Worm (Caenorhabditis elegans) whole organism, L4 larva: ENCODE results near the gene cah-5.

Experiments
- D1046.2 ChIP-seq: fragments of 200-800 bp; sonication (Bioruptor generic); IDR thresholded peaks from 2 replicates; pipeline ENCODE4 v1.3.6; 2022; ENCODE audit warnings: missing genetic modification characterization, missing compliant biosample characterization
- F37D6.2 ChIP-seq: sonication (generic microtip); optimal IDR thresholded peaks from 2 replicates; lab custom pipeline; 2016; ENCODE audit warnings: mild to moderate bottlenecking, missing genetic modification characterization, missing compliant biosample characterization
- T20F7.1 ChIP-seq: fragments of 200-800 bp; sonication (Bioruptor generic); optimal IDR thresholded peaks from 2 replicates; lab custom pipeline; 2018; ENCODE audit warnings: mild to moderate bottlenecking, missing genetic modification characterization, missing compliant biosample characterization
- Y5F2A.4 ChIP-seq: fragments of 200-800 bp; sonication (Bioruptor generic); optimal IDR thresholded peaks from 2 replicates; lab custom pipeline; 2018; ENCODE audit warnings: mild to moderate bottlenecking, missing genetic modification characterization, missing compliant biosample characterization
- Y75B8A.6 ChIP-seq: fragments of 200-800 bp; sonication (Bioruptor generic); IDR thresholded peaks from 2 replicates; pipeline ENCODE4 v1.3.6; 2022; ENCODE audit warnings: missing genetic modification reagents, missing genetic modification characterization, missing compliant biosample characterization
- ZK337.2 ChIP-seq: fragments of 200-800 bp; sonication (Bioruptor generic); IDR thresholded peaks from 2 replicates; pipeline ENCODE4 v1.3.6; 2022; ENCODE audit warnings: missing genetic modification reagents, missing genetic modification characterization, missing compliant biosample characterization
- ZK546.5 ChIP-seq, 2 experiments: sonication (generic microtip); optimal IDR thresholded peaks; 2 replicates each; lab custom pipeline; 2017; ENCODE audit warnings: missing biosample characterization in 2 of 2, missing genetic modification characterization in 2 of 2
- aha-1 ChIP-seq: fragments of 150-350 bp; peaks from one replicate; lab custom pipeline; 2014; ENCODE audit warnings: missing biosample characterization, missing genetic modification characterization
- cey-2 ChIP-seq: sonication (generic microtip); optimal IDR thresholded peaks from 3 replicates; lab custom pipeline; 2017; ENCODE audit warnings: missing genetic modification characterization, mild to moderate bottlenecking, missing compliant biosample characterization, antibody characterized with exemption, borderline replicate concordance; ENCODE audit not compliant: insufficient read depth
- dmd-9 ChIP-seq: fragments of 200-800 bp; sonication (Bioruptor generic); IDR thresholded peaks from 2 replicates; pipeline ENCODE4 v1.3.6; 2022; ENCODE audit warnings: missing genetic modification reagents, missing genetic modification characterization, missing compliant biosample characterization
- fkh-10 ChIP-seq: fragments of 150-350 bp; optimal IDR thresholded peaks from 2 replicates; lab custom pipeline; 2014; ENCODE audit warnings: missing biosample characterization, missing genetic modification reagents, missing genetic modification characterization
- fos-1 ChIP-seq: fragments of 150-350 bp; optimal IDR thresholded peaks from 2 replicates; lab custom pipeline; 2014; ENCODE audit warnings: missing biosample characterization, missing genetic modification characterization
- hmg-1.1 ChIP-seq: fragments of 200-800 bp; sonication (Bioruptor generic); IDR thresholded peaks from 2 replicates; pipeline ENCODE4 v1.3.6; 2022; ENCODE audit warnings: missing genetic modification reagents, missing genetic modification characterization, missing compliant biosample characterization
- jun-1 ChIP-seq: fragments of 150-350 bp; optimal IDR thresholded peaks from 2 replicates; lab custom pipeline; 2014; ENCODE audit warnings: missing biosample characterization, missing genetic modification reagents, missing genetic modification characterization
- lin-13 ChIP-seq: fragments of 150-350 bp; optimal IDR thresholded peaks from 2 replicates; lab custom pipeline; 2014; ENCODE audit warnings: missing biosample characterization, missing genetic modification reagents, missing genetic modification characterization
- lin-15B ChIP-seq: fragments of 150-350 bp; sonication (generic microtip); optimal IDR thresholded peaks from 3 replicates; lab custom pipeline; 2014; ENCODE audit warnings: missing biosample characterization, missing genetic modification characterization
- lin-38 ChIP-seq: fragments of 200-800 bp; sonication (Bioruptor generic); IDR thresholded peaks from 2 replicates; pipeline ENCODE4 v1.3.6; 2022; ENCODE audit warnings: missing genetic modification reagents, missing genetic modification characterization, missing compliant biosample characterization
- lin-39 ChIP-seq: fragments of 150-350 bp; optimal IDR thresholded peaks from 2 replicates; lab custom pipeline; 2014; ENCODE audit warnings: missing biosample characterization, missing genetic modification reagents, missing genetic modification characterization
- madf-9 ChIP-seq: fragments of 200-800 bp; sonication (Bioruptor generic); conservative IDR thresholded peaks from 2 replicates; pipeline ENCODE4 v1.3.6; 2022; ENCODE audit warnings: missing genetic modification reagents, missing genetic modification characterization, missing compliant biosample characterization
- mdl-1 ChIP-seq, 2 experiments: fragments of 150-350 bp in 1 of 2; sonication (generic microtip) in 1 of 2; optimal IDR thresholded peaks; 2 replicates each; lab custom pipeline; 2014 to 2017; ENCODE audit warnings: missing biosample characterization in 2 of 2, missing genetic modification characterization in 2 of 2
- mdt-29 ChIP-seq: fragments of 200-800 bp; sonication (Bioruptor generic); IDR thresholded peaks from 2 replicates; pipeline ENCODE4 v1.3.6; 2022; ENCODE audit warnings: missing genetic modification reagents, missing genetic modification characterization, missing compliant biosample characterization
- mep-1 ChIP-seq: fragments of 150-350 bp; sonication (generic microtip); optimal IDR thresholded peaks from 3 replicates; lab custom pipeline; 2014; ENCODE audit warnings: missing biosample characterization, missing genetic modification characterization
- nhr-10 ChIP-seq: fragments of 150-350 bp; optimal IDR thresholded peaks from 2 replicates; lab custom pipeline; 2014; ENCODE audit warnings: missing biosample characterization, missing genetic modification characterization
- nhr-102 ChIP-seq: sonication (generic microtip); optimal IDR thresholded peaks from 2 replicates; lab custom pipeline; 2016; ENCODE audit warnings: mild to moderate bottlenecking, missing genetic modification characterization, moderate library complexity, missing compliant biosample characterization
- nhr-41 ChIP-seq: fragments of 200-800 bp; sonication (Bioruptor generic); IDR thresholded peaks from 2 replicates; pipeline ENCODE4 v1.3.6; 2022; ENCODE audit warnings: missing genetic modification reagents, missing genetic modification characterization, missing compliant biosample characterization
- nhr-42 ChIP-seq: fragments of 200-800 bp; sonication (Bioruptor generic); IDR thresholded peaks from 2 replicates; pipeline ENCODE4 v1.3.6; 2022; ENCODE audit warnings: missing genetic modification characterization, missing compliant biosample characterization
- pha-4 ChIP-seq, 2 experiments: fragments of 150-350 bp in 1 of 2; fragments of 200-800 bp in 1 of 2; sonication (Bioruptor generic) in 1 of 2; IDR thresholded peaks in 1 of 2; optimal IDR thresholded peaks in 1 of 2; 2 replicates each; pipeline versions ENCODE4 v1.3.6 to Lab custom; 2014 to 2022; ENCODE audit warnings: missing genetic modification characterization in 2 of 2, missing genetic modification reagents in 2 of 2, missing biosample characterization in 1 of 2, missing compliant biosample characterization in 1 of 2
- pqm-1 ChIP-seq: sonication (generic microtip); optimal IDR thresholded peaks from 2 replicates; lab custom pipeline; 2017; ENCODE audit warnings: missing biosample characterization, missing genetic modification characterization
- rbr-2 ChIP-seq: sonication (generic microtip); optimal IDR thresholded peaks from 2 replicates; lab custom pipeline; 2016; ENCODE audit warnings: missing genotype, missing genetic modification characterization, missing compliant biosample characterization
- skn-1 ChIP-seq: fragments of 150-350 bp; optimal IDR thresholded peaks from 2 replicates; lab custom pipeline; 2014; ENCODE audit warnings: missing biosample characterization, missing genetic modification characterization
- snpc-1.2 ChIP-seq: fragments of 200-800 bp; sonication (Bioruptor generic); IDR thresholded peaks from 2 replicates; pipeline ENCODE4 v1.3.6; 2022; ENCODE audit warnings: missing genetic modification reagents, missing genetic modification characterization, missing compliant biosample characterization
- spr-1 ChIP-seq: sonication (generic microtip); optimal IDR thresholded peaks from 2 replicates; lab custom pipeline; 2016; ENCODE audit warnings: mild to moderate bottlenecking, missing genetic modification characterization, missing compliant biosample characterization
- unc-130 ChIP-seq: sonication (generic microtip); optimal IDR thresholded peaks from 2 replicates; lab custom pipeline; 2016; ENCODE audit warnings: missing genetic modification reagents, missing genetic modification characterization, missing compliant biosample characterization
- zfp-2 ChIP-seq: sonication (generic microtip); optimal IDR thresholded peaks from 2 replicates; lab custom pipeline; 2016; ENCODE audit warnings: mild to moderate bottlenecking, missing genetic modification characterization, missing compliant biosample characterization
- zip-11 ChIP-seq: fragments of 200-800 bp; sonication (Bioruptor generic); IDR thresholded peaks from 2 replicates; pipeline ENCODE4 v1.3.6; 2022; ENCODE audit warnings: missing genetic modification characterization, missing compliant biosample characterization

The cah-5 gene

ce11 chrX:7019733-7020132 lies at the start of gene cah-5:
TSS of gene cah-5 (plus strand) at chrX:7020033.
- TF ChIP-seq D1046.2 (GFP tag; lab: Robert Waterston, UW) (no peak), fos-1 (no peak), skn-1 (no peak), fkh-10 (peak; percentile 48)

- TF ChIP-seq spr-1 (tag; lab: Kevin White, UChicago) (no peak), cey-2 (tag; lab: Kevin White, UChicago) (no peak), zip-11 (GFP tag; lab: Robert Waterston, UW) (no peak), mdl-1 (tag; optimal IDR thresholded peaks at IDR 0.05; lab: Kevin White, UChicago) (no peak), F37D6.2 (no peak)
These were observed 49.7 kb upstream of the cah-5 start for ce11 chrX:6970134-6970533.

DNA sequence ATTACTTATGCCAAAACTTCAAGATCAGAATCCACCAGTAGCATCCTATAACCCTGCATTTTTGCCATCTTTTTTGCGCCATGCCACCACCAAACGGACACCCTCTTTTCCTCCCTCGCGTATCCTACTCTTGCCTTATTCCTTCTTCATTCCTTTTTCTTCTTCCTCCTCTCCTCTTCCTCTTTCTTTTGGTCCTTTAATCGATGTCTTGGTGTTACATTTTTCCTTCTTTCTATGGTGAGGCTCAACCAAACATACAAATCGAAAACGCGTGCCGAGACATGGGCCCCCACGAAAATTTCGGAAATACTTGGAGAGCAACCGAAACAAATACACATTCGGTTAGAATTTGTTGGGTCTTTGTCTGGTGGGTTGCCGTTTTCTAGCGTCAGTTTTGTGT lies 48.5 kb upstream of the cah-5 start:
- TF ChIP-seq dmd-9 (GFP tag; lab: Robert Waterston, UW) = no peak
- peak; percentile 32 for TF ChIP-seq rbr-2 (tag; lab: Kevin White, UChicago)
- no peak for TF ChIP-seq jun-1 (tag; lab: Kevin White, UChicago)
- TF ChIP-seq mdl-1 (tag; optimal IDR thresholded peaks at IDR 0.05; lab: Kevin White, UChicago) = peak in 1 of 2 experiments; percentile 38
- 0 out of 2 replicates have a peak, but pooled peaks have one; percentile 25 for TF ChIP-seq hmg-1.1 (GFP tag; lab: Robert Waterston, UW)
- peak; percentile 31 for TF ChIP-seq mep-1

DNA sequence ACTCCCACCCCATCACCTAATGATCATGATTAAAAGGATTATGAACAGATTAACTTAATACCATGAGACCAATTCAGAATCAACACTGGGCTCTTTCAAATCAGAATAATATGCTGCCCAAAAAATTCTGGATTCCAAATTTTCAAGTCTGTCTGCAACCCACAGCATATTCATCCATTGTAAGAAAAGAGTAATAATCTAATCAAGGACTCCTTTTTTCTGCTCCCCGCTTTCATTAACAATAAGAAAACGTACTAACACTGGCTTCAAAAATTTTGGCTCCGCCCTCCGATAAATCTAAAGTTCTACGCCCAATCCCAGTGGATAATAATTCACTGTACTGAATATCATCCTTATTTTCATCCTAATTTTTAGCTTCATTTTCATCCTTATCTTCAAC lies 31.6 kb upstream of the cah-5 start:
- TF ChIP-seq aha-1 (tag; lab: Kevin White, UChicago) = peak; percentile 97
- no peak for TF ChIP-seq lin-39 (tag; lab: Kevin White, UChicago)
- TF ChIP-seq rbr-2 (tag; lab: Kevin White, UChicago) = no peak
- no peak for TF ChIP-seq lin-13 (GFP tag; lab: Kevin White, UChicago)
- TF ChIP-seq fkh-10 = no peak
- TF ChIP-seq mdt-29 = no peak
- TF ChIP-seq Y75B8A.6 (GFP tag; lab: Robert Waterston, UW) = no peak
- no peak for TF ChIP-seq ZK337.2

- TF ChIP-seq lin-15B (tag; lab: Kevin White, UChicago) (no peak), madf-9 (no peak), nhr-41 (GFP tag; lab: Robert Waterston, UW) (no peak), nhr-42 (GFP tag; lab: Robert Waterston, UW) (no peak), unc-130 (no peak), pqm-1 (tag; lab: Kevin White, UChicago) (no peak), lin-38 (GFP tag; lab: Robert Waterston, UW) (no peak), T20F7.1 (GFP tag; lab: Kevin White, UChicago) (no peak), Y5F2A.4 (GFP tag; lab: Kevin White, UChicago) (no peak), ZK546.5 (tag; optimal IDR thresholded peaks at IDR 0.05; lab: Kevin White, UChicago) (no peak), mdt-29 (no peak), snpc-1.2 (no peak), zfp-2 (tag; lab: Kevin White, UChicago) (no peak), pha-4 (GFP tag; IDR thresholded peaks at IDR 0.05; lab: Robert Waterston, UW) (no peak), pha-4 (tag; optimal IDR thresholded peaks at IDR 0.05; lab: Kevin White, UChicago) (no peak), nhr-102 (tag; lab: Kevin White, UChicago) (no peak), nhr-10 (tag; lab: Kevin White, UChicago) (no peak)
These were observed 30.5 kb upstream of the cah-5 start, which contains the start of gene F01E11.18 for ce11 chrX:6989342-6989741. TSS of gene F01E11.18 (plus strand) at chrX:6989642.
